Fruit fly (Drosophila melanogaster): Measurements from ENCODE around the gene ATPsynC.

The ATPsynC gene

DNA sequence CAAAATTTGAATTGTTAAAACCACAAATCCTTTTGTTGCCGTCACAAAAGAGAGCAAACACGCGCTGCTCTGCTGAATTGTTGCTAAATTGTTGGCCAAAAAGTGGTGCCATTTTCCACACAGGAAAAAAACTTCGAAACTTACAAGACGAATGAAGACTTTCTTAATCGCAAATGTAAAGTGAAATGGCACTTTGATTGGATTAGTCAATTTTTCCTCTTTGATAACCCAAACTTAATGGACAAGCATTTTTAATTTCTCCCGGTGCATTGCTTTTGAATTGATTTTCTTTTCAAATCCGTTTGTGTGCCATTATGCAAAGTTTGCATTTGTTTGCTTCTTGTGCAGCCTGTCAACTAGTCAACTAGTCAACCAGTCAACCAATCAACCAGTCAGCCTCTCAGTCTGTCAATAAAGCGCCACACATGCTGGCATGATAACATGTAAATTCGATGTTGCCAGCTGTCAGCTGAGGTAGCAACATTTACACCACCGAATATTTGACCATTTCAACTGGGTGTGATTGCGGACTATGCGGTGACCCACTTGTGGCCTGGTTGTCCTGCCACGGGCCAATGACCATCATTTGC, 23.7 kb upstream of the ATPsynC start:
- TF ChIP-seq CTCF (optimal IDR thresholded peaks at IDR 0.05) = no peak
- TF ChIP-seq CG8478 (optimal IDR thresholded peaks at IDR 0.05) = no peak

DNA sequence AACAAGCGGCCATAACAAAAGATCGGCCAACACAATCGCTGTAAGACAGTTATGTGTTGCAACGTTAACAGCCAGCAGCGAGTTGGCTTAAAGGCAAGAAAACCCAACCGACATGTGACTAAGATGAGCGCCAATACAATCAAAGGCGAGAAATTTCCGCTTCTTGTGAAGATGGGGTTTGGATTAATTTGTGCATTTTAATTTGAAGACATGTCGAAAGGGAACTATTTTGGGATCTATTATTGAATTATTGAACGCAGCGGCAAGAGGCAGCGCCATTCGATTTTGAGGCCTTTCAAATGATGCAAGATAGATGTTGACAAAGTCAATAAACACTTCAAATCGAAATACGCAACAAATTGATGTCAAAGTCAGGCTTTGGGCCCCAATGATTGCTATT, 21.7 kb upstream of the ATPsynC start:
- TF ChIP-seq CTCF (optimal IDR thresholded peaks at IDR 0.05) (no peak), CG8478 (optimal IDR thresholded peaks at IDR 0.05) (no peak)

DNA sequence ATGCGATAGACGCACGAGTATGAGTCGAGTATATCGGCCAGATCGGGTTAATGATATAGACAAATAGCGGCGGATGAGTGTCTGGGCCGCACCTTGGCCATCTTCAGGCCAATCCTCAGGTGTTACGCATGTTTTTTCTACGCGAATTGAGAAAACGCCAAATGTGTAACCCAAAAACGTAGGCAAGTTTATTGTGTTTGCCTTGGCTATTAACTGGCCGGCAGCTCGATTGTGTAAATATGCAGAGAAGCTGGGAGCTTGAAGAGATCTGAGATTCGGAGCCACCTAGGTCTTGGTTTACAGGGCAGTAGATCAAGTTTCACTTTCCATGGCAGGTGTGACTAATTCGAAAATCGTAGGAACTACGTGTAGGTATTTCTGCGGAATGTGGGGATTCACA, 20.6 kb upstream of the ATPsynC start:
- TF ChIP-seq CTCF (optimal IDR thresholded peaks at IDR 0.05) (no peak), CG8478 (optimal IDR thresholded peaks at IDR 0.05) (no peak)

DNA sequence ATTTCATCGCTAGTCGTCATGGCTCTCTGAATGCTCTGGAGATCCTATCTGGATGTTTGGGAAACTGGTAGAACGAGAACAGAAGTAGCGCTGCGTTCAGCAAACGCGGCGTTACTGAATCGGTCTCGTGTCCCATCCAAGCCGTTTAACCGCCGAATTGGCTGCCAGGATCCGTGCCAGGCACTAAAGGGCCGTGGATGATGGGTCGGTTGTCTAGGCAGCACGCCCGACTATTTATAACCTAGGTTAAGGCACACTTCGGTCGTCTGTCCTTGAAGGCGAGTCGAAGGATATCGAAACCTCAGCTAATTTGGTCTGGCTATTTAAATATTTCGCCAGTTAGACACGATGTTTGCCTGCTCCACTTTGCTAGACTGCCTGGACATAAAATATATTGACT, 15.8 kb upstream of the ATPsynC start, which contains the start of gene CG15564:
Gene CG15564, minus strand, starts transcription at position 101 of the 400 bp plus-strand sequence.
- TF ChIP-seq CG8478 (optimal IDR thresholded peaks at IDR 0.05) (no peak), CTCF (optimal IDR thresholded peaks at IDR 0.05) (no peak)

DNA sequence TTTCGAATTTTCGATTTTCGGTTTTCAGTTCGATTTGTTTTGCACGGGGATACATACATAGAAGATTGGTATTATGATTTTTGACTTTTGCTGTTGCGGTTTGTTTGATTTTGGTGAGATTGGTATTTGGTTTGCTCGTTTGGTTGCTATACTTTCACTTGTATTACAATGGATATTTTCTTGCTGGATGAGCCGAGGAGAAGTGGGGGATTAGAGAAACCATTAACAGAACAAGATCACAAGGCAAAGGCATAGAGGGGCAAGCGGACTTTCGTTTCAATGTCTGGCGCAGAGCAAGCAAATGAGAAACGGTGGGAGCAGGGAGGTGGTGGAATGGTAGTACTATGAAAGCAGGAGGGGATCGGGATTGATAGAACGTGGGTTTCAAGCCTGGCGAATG, 12.8 kb upstream of the ATPsynC start, which contains the start of gene CG15563:
Gene CG15563, minus strand, starts transcription at position 101 of the 400 bp plus-strand sequence.
- no peak for TF ChIP-seq CG8478 (optimal IDR thresholded peaks at IDR 0.05)
- TF ChIP-seq CTCF (optimal IDR thresholded peaks at IDR 0.05) = no peak

DNA sequence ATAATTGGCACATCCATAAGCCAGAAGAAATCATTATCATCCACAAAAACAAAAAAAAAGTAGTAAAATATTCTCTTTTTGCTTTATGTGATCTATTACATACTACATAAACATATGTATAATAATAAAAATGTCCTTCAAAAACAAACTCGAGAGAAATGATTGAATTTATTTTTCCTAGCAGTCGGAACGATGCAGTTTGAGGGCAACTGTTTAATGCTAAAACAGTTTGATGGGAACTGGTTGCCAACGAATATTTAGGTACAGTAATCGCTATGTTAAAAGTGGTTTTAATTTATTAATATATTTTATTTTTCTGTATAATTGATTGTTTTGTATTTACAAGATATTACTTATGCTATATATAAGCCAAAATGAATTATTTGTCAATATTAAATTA, 11.7 kb upstream of the ATPsynC start:
- no peak for TF ChIP-seq CG8478 (optimal IDR thresholded peaks at IDR 0.05)
- TF ChIP-seq CTCF (optimal IDR thresholded peaks at IDR 0.05) = peak in 1 of 2 experiments; percentile 9

DNA sequence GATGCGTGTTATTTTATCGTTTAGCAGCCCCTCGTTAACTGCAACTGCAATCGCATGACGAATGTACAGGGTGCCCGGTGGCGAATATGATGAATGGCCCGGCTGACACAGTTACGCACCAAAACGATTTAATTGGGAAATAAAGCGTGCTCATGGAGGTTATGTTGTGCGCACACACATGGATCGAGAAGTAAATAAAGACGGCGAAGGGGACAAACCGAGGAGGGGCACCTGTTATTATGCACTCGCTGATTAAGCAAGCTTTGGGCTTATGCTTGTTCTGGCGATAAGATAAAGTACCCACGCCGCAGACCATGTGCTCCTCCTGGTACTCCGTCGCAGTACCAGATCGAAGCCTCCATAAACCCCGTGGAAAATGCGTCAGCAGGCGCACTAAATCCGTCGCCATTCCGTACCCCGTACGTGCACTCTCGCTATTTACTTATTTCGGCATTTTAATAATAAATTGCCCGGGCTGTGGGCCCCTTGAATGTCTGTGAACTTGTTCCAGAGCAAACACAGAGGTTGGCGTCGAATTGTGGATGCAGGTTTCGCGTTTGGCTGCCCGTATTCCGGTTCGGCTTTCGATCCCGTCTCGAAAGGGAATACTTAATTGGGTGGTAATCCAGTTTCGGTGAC, 5.7 kb upstream of the ATPsynC start:
- TF ChIP-seq CG8478 (optimal IDR thresholded peaks at IDR 0.05) (no peak), CTCF (optimal IDR thresholded peaks at IDR 0.05) (no peak)

DNA sequence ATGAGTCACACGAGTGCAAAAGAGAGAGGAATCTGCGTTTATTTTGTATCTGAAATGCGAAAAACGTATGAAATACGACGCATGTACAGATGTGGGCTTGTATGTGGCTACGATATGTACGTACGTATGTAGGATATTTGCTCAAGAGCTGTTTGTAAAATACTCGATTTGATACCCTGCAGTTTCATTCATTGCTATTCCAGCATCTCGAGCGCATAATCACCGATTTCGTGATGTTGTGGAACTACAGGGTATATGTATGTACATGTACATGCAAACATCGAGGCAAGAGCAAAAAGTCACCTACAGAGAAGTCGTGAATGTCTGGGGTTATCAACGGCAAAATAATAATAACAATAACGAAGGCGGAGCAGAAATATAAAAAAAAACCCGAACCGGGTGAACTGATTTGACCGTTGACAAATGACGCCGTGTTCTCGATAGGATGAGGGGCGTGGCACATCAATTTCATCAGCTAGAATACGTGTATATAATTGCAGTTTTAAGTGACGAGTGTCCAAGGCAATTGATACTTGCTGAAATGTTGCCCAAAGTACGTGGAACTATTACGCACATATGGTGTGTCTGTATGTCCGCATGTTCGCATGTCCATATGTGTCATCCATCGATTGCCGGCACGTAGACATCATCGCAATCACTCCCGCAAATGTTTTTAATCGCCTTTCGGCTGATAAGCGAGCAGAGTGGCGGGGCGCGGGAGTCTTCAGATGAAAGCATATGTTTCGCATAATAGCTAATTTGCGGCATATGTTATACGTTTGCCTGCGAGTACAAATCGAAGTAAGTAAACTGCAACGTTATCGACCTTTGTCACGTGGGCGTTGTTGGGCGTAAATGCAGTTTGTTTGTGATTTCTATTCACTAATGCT, 4.8 kb upstream of the ATPsynC start:
- TF ChIP-seq CG8478 (optimal IDR thresholded peaks at IDR 0.05) (no peak), CTCF (optimal IDR thresholded peaks at IDR 0.05) (no peak)

DNA sequence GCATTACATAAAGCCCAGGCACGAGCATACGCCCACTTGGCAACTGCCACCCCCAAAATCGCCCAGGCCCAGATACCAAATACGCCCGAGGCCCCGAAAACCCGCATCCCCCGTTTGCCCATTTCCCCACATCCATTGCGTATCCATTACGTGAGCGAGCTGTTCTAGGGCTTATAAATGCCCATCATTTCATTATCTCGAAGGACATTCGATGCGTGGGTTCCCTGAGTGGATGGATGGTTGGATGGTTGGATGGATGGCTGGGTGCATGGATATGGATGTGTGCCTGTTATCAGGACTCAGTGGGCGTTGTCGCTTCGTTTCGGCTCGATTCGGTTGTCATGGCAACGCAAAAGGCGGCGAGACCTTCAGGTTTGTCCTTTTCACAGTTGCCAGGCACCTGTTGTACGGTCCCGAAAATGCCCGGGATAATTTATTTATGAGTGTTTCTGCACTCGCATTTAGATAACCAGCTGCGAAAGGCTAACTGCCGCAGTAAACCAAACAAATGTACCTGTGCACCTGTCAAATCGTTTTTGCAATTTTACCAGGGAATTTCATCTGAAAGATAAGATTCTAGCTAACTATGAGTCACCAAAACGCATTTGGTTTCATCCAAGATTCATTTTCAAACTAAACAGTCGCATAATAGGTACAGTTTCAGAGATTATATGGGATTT, 3.6 kb upstream of the ATPsynC start:
- TF ChIP-seq CTCF (optimal IDR thresholded peaks at IDR 0.05) = no peak
- TF ChIP-seq CG8478 (optimal IDR thresholded peaks at IDR 0.05) = no peak

DNA sequence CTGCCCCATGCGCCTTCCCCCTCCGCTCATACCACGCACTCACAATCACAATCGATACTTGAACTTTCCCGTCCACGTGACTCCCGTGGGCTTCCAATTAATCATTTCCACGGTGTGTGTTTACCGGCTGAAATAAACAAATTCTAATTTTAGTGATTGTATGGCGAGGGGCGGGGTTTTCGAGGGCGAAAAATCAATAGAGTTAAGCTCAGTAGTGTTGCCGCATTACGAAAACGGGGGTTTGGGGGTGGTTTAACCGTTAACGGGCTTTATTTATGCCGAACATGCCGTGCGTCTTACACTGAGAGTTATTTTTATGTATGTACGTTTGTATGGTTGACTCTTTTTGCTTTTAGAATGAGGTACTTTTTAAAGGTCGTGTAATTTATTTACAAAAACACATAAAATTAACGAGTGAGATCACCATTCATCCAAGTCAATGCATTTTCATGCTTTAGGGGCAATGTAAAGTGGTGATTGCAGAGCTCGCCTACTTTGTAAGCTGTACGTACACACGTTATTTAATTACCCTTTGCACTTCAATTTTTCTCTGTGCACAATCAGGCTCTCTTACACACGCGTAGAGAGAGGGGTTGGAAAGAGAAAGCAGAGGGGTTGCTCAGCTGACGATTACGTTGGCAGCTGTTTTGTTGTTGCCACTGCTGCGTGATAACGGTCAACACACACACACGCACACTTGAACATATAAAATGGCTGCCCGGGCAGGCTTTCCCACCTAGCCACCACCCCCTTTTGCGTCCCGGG, 2.9 kb upstream of the ATPsynC start:
- TF ChIP-seq CTCF (optimal IDR thresholded peaks at IDR 0.05) = no peak
- no peak for TF ChIP-seq CG8478 (optimal IDR thresholded peaks at IDR 0.05)

DNA sequence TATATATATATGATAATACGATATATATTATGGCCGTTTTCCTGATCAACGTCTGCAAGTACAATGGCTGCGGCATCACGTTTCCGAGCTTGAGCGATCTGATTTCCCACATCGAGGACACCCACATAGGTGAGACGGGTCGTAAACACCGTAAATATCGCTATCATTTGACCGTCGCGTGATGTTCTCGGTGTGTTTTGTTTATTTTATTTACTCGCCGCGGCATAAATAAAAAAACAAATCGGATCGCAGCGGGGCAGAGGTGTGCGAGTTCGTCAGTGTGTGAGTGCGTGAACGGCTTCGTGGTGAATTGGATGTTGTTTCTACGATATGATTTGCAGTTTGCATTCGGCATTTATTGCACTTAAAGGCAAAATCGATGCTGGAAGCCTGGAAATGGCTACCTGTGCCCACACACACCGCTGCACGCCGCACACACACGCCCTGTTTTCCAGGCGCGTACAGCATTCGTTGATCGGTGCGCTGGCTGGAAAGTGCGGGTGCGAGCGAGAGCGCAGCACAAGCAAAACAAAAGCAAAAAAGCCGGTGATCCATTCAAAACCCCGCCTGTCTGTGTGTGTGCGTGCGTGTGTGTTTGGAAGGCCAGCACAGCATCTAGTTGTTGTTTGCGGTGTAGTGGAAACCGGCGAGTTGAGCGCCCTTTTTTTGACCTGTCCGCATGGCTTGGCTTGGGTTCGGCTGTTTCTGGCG, 2.1 kb upstream of the ATPsynC start:
- no peak for TF ChIP-seq CTCF (optimal IDR thresholded peaks at IDR 0.05)
- TF ChIP-seq CG8478 (optimal IDR thresholded peaks at IDR 0.05) = no peak

DNA sequence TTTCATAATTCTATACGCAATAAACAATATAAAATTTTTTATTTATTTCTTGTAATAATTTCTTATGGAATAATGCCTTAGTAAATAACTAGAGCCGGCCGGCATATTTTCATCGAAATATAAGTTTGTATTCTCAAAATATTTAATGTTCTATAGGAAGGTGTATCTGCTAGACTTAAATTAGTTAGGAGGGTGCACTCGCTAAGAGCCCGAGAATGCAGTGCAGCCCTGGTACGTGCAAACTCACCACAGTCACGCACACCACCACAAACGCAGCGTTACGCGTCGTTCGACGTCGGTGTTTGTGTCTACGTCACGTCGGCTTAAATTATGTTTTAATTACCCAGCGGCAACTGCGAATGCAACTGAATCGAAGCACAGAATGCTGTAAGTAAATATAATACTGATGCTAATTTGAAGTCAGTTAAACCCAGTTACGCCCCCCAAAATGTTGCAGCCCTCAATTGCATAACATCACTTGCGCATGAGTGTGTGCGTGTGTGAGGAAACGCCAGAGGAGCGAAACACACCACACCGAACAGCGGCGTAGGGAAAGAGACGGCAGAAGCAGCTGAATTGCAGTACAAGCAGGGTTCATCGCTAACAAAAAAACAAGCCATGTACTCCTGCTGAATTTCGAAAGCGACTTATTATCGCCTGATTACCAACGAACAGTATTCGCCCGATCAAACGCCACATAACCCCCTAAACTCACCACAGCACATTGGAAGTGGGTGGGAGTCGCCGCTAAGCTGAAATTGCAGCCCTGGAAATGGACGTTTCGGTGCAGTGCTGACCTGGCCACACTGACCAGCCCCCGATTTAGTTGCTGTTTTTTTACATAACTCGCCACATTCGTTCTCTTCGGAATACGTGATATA, 1.3 kb upstream of the ATPsynC start, which contains the start of gene CG12054:
Gene CG12054, plus strand, starts transcription at position 247 of the 881 bp plus-strand sequence.
- TF ChIP-seq CTCF (optimal IDR thresholded peaks at IDR 0.05) (peak; percentile 55 to 58), CG8478 (optimal IDR thresholded peaks at IDR 0.05) (no peak)

Measured in S2 (cell line).